Worm (Caenorhabditis elegans): ENCODE data around the gene ugt-40.

ugt-40 gene

DNA sequence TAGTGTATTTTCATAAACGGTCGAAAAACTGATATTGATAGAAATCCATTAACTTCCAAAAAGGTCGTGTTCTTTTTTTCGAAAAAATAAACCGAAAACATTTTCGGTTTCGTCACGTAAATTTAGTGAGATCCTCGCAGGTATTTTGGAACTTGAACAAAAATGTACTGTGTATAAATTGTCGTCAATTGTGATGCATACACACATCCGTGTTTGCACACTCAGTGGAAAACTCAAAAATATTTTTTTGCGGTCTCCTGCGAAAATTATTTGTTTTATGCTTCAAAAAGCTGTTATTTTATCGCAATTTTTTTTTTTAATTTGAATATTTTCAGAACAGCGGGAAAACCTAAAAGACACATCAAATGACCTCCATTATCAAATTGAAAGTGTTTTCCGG, 37.1 kb upstream of the ugt-40 start, which contains the start of gene cpsf-2:
Gene cpsf-2, plus strand, starts transcription at position 330 of the 400 bp plus-strand sequence.
- TF ChIP-seq gmeb-2 (tag; optimal IDR thresholded peaks at IDR 0.05) (no peak), fkh-6 (tag; optimal IDR thresholded peaks at IDR 0.05) (no peak), lim-6 (tag; optimal IDR thresholded peaks at IDR 0.05) (no peak), dve-1 (tag; optimal IDR thresholded peaks at IDR 0.05) (no peak), ceh-30 (tag; optimal IDR thresholded peaks at IDR 0.05) (no peak), tbx-2 (tag; optimal IDR thresholded peaks at IDR 0.05) (no peak), ztf-16 (tag; optimal IDR thresholded peaks at IDR 0.05) (no peak), npax-4 (tag; optimal IDR thresholded peaks at IDR 0.05) (no peak), odd-2 (tag; optimal IDR thresholded peaks at IDR 0.05) (no peak), pha-4 (tag; optimal IDR thresholded peaks at IDR 0.05) (no peak), fax-1 (tag; optimal IDR thresholded peaks at IDR 0.05) (no peak), K02D7.2 (tag; optimal IDR thresholded peaks at IDR 0.05) (no peak), pax-1 (tag; optimal IDR thresholded peaks at IDR 0.05) (no peak), pros-1 (tag; optimal IDR thresholded peaks at IDR 0.05) (no peak), ceh-22 (tag; optimal IDR thresholded peaks at IDR 0.05) (no peak), che-1 (tag; optimal IDR thresholded peaks at IDR 0.05) (no peak), Y22D7AL.16 (tag; optimal IDR thresholded peaks at IDR 0.05) (no peak), lin-11 (tag; optimal IDR thresholded peaks at IDR 0.05) (no peak), ceh-9 (tag; optimal IDR thresholded peaks at IDR 0.05) (no peak)

DNA sequence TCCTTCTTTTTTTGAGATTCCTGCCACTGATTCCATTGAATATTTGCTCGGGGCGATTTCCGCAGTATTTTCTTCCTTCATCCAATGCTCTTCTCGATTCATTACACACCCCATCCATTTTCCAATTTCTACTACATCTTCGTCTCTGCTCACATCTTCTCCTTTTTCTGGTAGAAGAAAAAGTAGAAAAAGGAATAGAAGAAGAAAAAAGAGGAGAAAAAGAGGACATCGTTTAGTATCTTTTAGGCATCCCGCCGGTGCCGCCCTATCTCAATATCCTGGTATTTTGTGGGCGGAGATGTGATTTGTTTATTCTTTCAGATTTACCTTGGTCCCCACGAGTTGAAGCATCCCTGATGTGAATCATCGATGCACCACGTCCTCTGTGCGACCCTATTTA, 33.4 kb upstream of the ugt-40 start, which contains the start of gene lgc-39:
Gene lgc-39, plus strand, starts transcription at position 301 of the 400 bp plus-strand sequence.
- TF ChIP-seq pqm-1 (tag; optimal IDR thresholded peaks at IDR 0.05) = no peak
- TF ChIP-seq elt-2 (tag; optimal IDR thresholded peaks at IDR 0.05) = no peak
- TF ChIP-seq mec-3 (tag; optimal IDR thresholded peaks at IDR 0.05; ENCODE audit: borderline replicate concordance) = no peak

ce11 chrV:7166709-7167108, 24.9 kb upstream of the ugt-40 start, which contains the start of gene ugt-36:
TSS of gene ugt-36 (plus strand) at chrV:7167009.
- no peak for TF ChIP-seq nhr-11 (tag; optimal IDR thresholded peaks at IDR 0.05)
- no peak for TF ChIP-seq elt-2 (tag; optimal IDR thresholded peaks at IDR 0.05)
- no peak for TF ChIP-seq eyg-1 (tag; optimal IDR thresholded peaks at IDR 0.05)
- no peak for TF ChIP-seq rnt-1 (tag; optimal IDR thresholded peaks at IDR 0.05)
- no peak for TF ChIP-seq ceh-30 (tag; optimal IDR thresholded peaks at IDR 0.05)
- TF ChIP-seq C38D4.7 (GFP tag; optimal IDR thresholded peaks at IDR 0.05) = no peak
- no peak for TF ChIP-seq fkh-6 (tag; optimal IDR thresholded peaks at IDR 0.05)
- no peak for TF ChIP-seq pha-2 (tag; optimal IDR thresholded peaks at IDR 0.05)
- TF ChIP-seq pha-4 (tag; optimal IDR thresholded peaks at IDR 0.05) = no peak
- no peak for TF ChIP-seq ref-2 (tag; optimal IDR thresholded peaks at IDR 0.05)
- no peak for TF ChIP-seq hlh-15 (tag; optimal IDR thresholded peaks at IDR 0.05)
- no peak for TF ChIP-seq pax-1 (tag; optimal IDR thresholded peaks at IDR 0.05)

DNA sequence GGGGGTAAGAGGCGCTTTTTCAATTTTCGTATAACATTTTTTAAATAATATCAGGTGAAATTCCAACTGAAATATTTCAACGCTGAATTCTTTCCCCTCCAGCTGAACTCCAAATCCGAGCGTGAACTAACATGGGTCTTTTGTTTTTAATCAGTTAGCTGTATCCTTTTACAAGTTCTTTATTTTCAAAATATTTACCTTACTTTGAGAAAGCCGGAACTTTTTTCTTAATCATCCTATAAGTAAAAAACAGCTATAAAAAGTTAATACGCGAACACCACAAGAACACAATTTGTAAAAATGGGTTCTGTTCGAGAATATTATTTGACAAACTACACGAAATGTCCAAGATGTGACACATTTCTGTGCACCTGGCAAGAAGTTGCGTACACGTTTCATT, 22.4 kb upstream of the ugt-40 start, which contains the start of gene srh-83:
Gene srh-83, plus strand, starts transcription at position 301 of the 400 bp plus-strand sequence.
- TF ChIP-seq pros-1 (tag; optimal IDR thresholded peaks at IDR 0.05) = no peak
- no peak for TF ChIP-seq unc-86 (tag; optimal IDR thresholded peaks at IDR 0.05)
- no peak for TF ChIP-seq nhr-232 (tag; optimal IDR thresholded peaks at IDR 0.05)
- no peak for TF ChIP-seq hlh-8 (tag; optimal IDR thresholded peaks at IDR 0.05)
- no peak for TF ChIP-seq ceh-45 (GFP tag; IDR thresholded peaks at IDR 0.05)
- TF ChIP-seq lin-11 (tag; optimal IDR thresholded peaks at IDR 0.05) = no peak
- no peak for TF ChIP-seq nfya-1 (tag; optimal IDR thresholded peaks at IDR 0.05)
- TF ChIP-seq ceh-31 (tag; optimal IDR thresholded peaks at IDR 0.05) = no peak
- TF ChIP-seq ceh-2 (tag; optimal IDR thresholded peaks at IDR 0.05) = no peak
- no peak for TF ChIP-seq ceh-48 (tag; optimal IDR thresholded peaks at IDR 0.05)
- no peak for TF ChIP-seq tbx-7 (tag; optimal IDR thresholded peaks at IDR 0.05)
